Fruit fly (Drosophila melanogaster) whole organism, wandering third instar larva: Measurements from ENCODE around the gene CG12398.

ENCODE experiments used
- Abd-B ChIP-seq: fragments of >200 bp; optimal IDR thresholded peaks from 2 replicates; lab custom pipeline; 2017; ENCODE audit warnings: missing biosample characterization, missing genetic modification characterization
- CG32264 ChIP-seq: fragments of 200-800 bp; sonication (Bioruptor generic); optimal IDR thresholded peaks from 2 replicates; lab custom pipeline; 2016; ENCODE audit warnings: missing biosample characterization, missing genetic modification characterization
- GATAd ChIP-seq: sonication (Bioruptor generic); optimal IDR thresholded peaks from 2 replicates; lab custom pipeline; 2016; ENCODE audit warnings: missing biosample characterization, missing genetic modification characterization
- Jra ChIP-seq: sonication (Bioruptor generic); optimal IDR thresholded peaks from 2 replicates; lab custom pipeline; 2016; ENCODE audit warnings: missing biosample characterization, missing genetic modification characterization
- Sp1 ChIP-seq: fragments of 200-800 bp; sonication (Bioruptor generic); optimal IDR thresholded peaks from 3 replicates; lab custom pipeline; 2019; ENCODE audit warnings: missing biosample characterization, mild to moderate bottlenecking, missing genetic modification characterization, moderate library complexity
- dsf ChIP-seq: sonication (Bioruptor generic); optimal IDR thresholded peaks from 2 replicates; lab custom pipeline; 2016; ENCODE audit warnings: missing biosample characterization, missing genetic modification characterization, borderline replicate concordance
- foxo ChIP-seq, 2 experiments: fragments of 200-800 bp; sonication (Bioruptor generic); optimal IDR thresholded peaks; 2 replicates in 1 of 2; 3 replicates in 1 of 2; lab custom pipeline; 2016 to 2017; ENCODE audit warnings: missing biosample characterization in 2 of 2, missing genetic modification characterization in 2 of 2
- fru ChIP-seq: fragments of 200-800 bp; sonication (Bioruptor generic); optimal IDR thresholded peaks from 3 replicates; lab custom pipeline; 2016; ENCODE audit warnings: missing biosample characterization, mild to moderate bottlenecking, missing genetic modification characterization
- pan ChIP-seq: fragments of >200 bp; optimal IDR thresholded peaks from 2 replicates; lab custom pipeline; 2017
- psq ChIP-seq: fragments of 200-800 bp; sonication (Bioruptor generic); optimal IDR thresholded peaks from 3 replicates; lab custom pipeline; 2017; ENCODE audit warnings: missing biosample characterization, mild to moderate bottlenecking, missing genetic modification characterization, moderate library complexity
- usp ChIP-seq: fragments of >200 bp; optimal IDR thresholded peaks from 2 replicates; lab custom pipeline; 2017; ENCODE audit warnings: missing biosample characterization, missing genetic modification characterization

- TF ChIP-seq foxo (GFP tag; optimal IDR thresholded peaks at IDR 0.05; lab: Kevin White, UChicago) (no peak), fru (no peak), CG32264 (GFP tag; lab: Kevin White, UChicago) (no peak), dsf (no peak), GATAd (GFP tag; lab: Kevin White, UChicago) (no peak), psq (GFP tag; lab: Kevin White, UChicago) (no peak), Sp1 (GFP tag; lab: Kevin White, UChicago) (no peak), Abd-B (GFP tag; lab: Kevin White, UChicago) (no peak), pan (lab: Kevin White, UChicago) (no peak), Jra (GFP tag; lab: Kevin White, UChicago) (no peak), usp (GFP tag; lab: Kevin White, UChicago) (no peak)
These were observed 17.3 kb downstream of the CG12398 start for dm6 chrX:14896310-14896709.
